Fruit fly (Drosophila melanogaster) whole organism: ENCODE results near the gene LSm7.

Experiments used
- CG8478 ChIP-seq: fragments of >200 bp; optimal IDR thresholded peaks from 2 replicates; lab custom pipeline; 2018; ENCODE audit warnings: inconsistent platforms
- EcR ChIP-seq, 2 experiments: fragments of >200 bp; optimal IDR thresholded peaks; 2 replicates each; lab custom pipeline; 2017; ENCODE audit warnings: missing biosample characterization in 2 of 2, missing genetic modification characterization in 2 of 2, missing genetic modification reagents in 2 of 2
- pan ChIP-seq: fragments of >200 bp; optimal IDR thresholded peaks from 2 replicates; lab custom pipeline; 2017
- psq ChIP-seq: fragments of >200 bp; optimal IDR thresholded peaks from 2 replicates; lab custom pipeline; 2017
- usp ChIP-seq: fragments of >200 bp; optimal IDR thresholded peaks from 2 replicates; lab custom pipeline; 2017; ENCODE audit warnings: missing biosample characterization, missing genetic modification characterization, mixed read lengths

DNA sequence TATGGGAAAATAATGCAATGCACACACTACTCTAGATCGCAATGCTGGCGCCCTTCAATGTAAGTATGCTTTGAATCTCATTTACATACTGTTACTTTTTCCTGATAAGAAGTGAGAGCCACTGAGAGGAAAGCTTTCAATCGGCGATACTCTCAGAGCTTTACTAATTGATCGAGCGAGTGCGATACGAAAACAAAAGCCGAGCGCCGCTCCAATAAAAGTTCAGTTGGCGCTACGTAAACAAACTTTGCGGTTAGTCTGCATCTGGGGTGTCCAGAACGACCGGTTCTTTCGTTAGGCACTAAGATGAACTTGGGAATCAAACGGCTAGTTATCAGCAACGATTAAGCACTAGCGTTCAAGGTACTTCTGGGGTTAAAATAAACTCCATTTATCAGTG lies 48.4 kb upstream of the LSm7 start, which contains the start of gene CG17928:
- TF ChIP-seq EcR (GFP tag; optimal IDR thresholded peaks at IDR 0.05; lab: Kevin White, UChicago): no peak
- TF ChIP-seq pan (lab: Kevin White, UChicago): no peak
- no peak for TF ChIP-seq usp (GFP tag; lab: Kevin White, UChicago)
- TF ChIP-seq CG8478 (lab: Kevin White, UChicago): no peak
- no peak for TF ChIP-seq psq (lab: Kevin White, UChicago)
